Worm (Caenorhabditis elegans) whole organism, early embryonic: ENCODE data around the gene fln-1.

ENCODE experiments used
- B0310.2 ChIP-seq: sonication (generic microtip); optimal IDR thresholded peaks from 2 replicates; lab custom pipeline; 2016; ENCODE audit warnings: mild to moderate bottlenecking, missing genetic modification characterization, missing compliant biosample characterization
- F13C5.2 ChIP-seq: sonication (generic microtip); optimal IDR thresholded peaks from 2 replicates; lab custom pipeline; 2017; ENCODE audit warnings: mild to moderate bottlenecking, missing genetic modification characterization, inconsistent platforms, missing compliant biosample characterization
- aly-1 ChIP-seq: sonication (generic microtip); optimal IDR thresholded peaks from 2 replicates; lab custom pipeline; 2016; ENCODE audit warnings: missing genetic modification characterization, missing compliant biosample characterization
- ama-1 ChIP-seq: fragments of 150-350 bp; optimal IDR thresholded peaks from 2 replicates; lab custom pipeline; 2014
- ceh-13 ChIP-seq: fragments of 200-800 bp; sonication (Bioruptor generic); optimal IDR thresholded peaks from 2 replicates; lab custom pipeline; 2018; ENCODE audit warnings: mild to moderate bottlenecking, missing genetic modification characterization, missing compliant biosample characterization
- ceh-36 ChIP-seq: sonication (generic microtip); optimal IDR thresholded peaks from 2 replicates; lab custom pipeline; 2016; ENCODE audit warnings: missing genetic modification characterization, inconsistent platforms, missing compliant biosample characterization
- ets-7 ChIP-seq: sonication (generic microtip); optimal IDR thresholded peaks from 2 replicates; lab custom pipeline; 2016; ENCODE audit warnings: missing genotype, missing genetic modification characterization, missing compliant biosample characterization
- flt-1 ChIP-seq: fragments of 200-800 bp; sonication (Bioruptor generic); IDR thresholded peaks from 2 replicates; pipeline ENCODE4 v1.3.6; 2022; ENCODE audit warnings: missing genetic modification characterization, missing compliant biosample characterization
- hmbx-1 ChIP-seq: sonication (generic microtip); optimal IDR thresholded peaks from 2 replicates; lab custom pipeline; 2016; ENCODE audit warnings: mild to moderate bottlenecking, missing genetic modification characterization, missing compliant biosample characterization
- hmg-4 ChIP-seq: fragments of 200-800 bp; sonication (Bioruptor generic); optimal IDR thresholded peaks from 2 replicates; lab custom pipeline; 2018; ENCODE audit warnings: mild to moderate bottlenecking, missing genetic modification characterization, missing compliant biosample characterization
- hnd-1 ChIP-seq: sonication (generic microtip); optimal IDR thresholded peaks from 2 replicates; lab custom pipeline; 2016; ENCODE audit warnings: missing genetic modification characterization, missing compliant biosample characterization
- pes-1 ChIP-seq: fragments of 200-800 bp; sonication (Bioruptor generic); IDR thresholded peaks from 2 replicates; pipeline ENCODE4 v1.3.6; 2022; ENCODE audit warnings: missing genetic modification reagents, missing genetic modification characterization, missing compliant biosample characterization
- scrt-1 ChIP-seq: fragments of 200-800 bp; sonication (Bioruptor generic); IDR thresholded peaks from 2 replicates; pipeline ENCODE4 v1.3.6; 2022; ENCODE audit warnings: missing genetic modification characterization, missing compliant biosample characterization
- sea-1 ChIP-seq: fragments of 200-800 bp; sonication (Bioruptor generic); conservative IDR thresholded peaks from 2 replicates; pipeline ENCODE4 v1.3.6; 2022; ENCODE audit warnings: missing genetic modification characterization, missing compliant biosample characterization
- tbx-11 ChIP-seq: fragments of 200-800 bp; sonication (Bioruptor generic); IDR thresholded peaks from 2 replicates; pipeline ENCODE4 v1.3.6; 2022; ENCODE audit warnings: missing genetic modification characterization, missing compliant biosample characterization
- tbx-37 ChIP-seq: fragments of 200-800 bp; sonication (Bioruptor generic); conservative IDR thresholded peaks from 2 replicates; pipeline ENCODE4 v1.3.6; 2022; ENCODE audit warnings: missing genetic modification reagents, missing genetic modification characterization, missing compliant biosample characterization
- tra-4 ChIP-seq: sonication (generic microtip); optimal IDR thresholded peaks from 2 replicates; lab custom pipeline; 2017; ENCODE audit warnings: missing genetic modification characterization, missing compliant biosample characterization

fln-1 gene

DNA sequence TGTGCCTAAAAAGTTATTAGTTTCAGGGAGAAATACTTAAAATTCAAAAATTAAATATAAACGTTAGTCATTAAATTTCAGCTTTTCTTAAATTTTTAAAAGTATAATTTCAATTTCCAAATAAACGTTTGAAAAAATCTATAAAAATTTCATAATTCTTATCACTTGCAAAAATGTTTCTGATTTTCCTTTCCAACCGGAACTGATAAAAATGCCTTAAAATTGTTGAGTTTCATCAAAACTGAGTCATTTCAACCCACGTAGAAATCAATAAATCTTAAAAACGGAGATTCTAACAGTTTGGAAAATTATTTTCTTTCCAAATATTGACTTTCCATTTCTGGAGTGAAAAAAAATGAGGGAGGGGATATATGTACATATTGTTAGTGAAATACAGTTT, 33.1 kb upstream of the fln-1 start:
- no peak for TF ChIP-seq aly-1
- no peak for TF ChIP-seq ceh-13 (GFP tag; lab: Kevin White, UChicago)
- no peak for TF ChIP-seq pes-1 (GFP tag; lab: Robert Waterston, UW)
- TF ChIP-seq tbx-11 (GFP tag; lab: Robert Waterston, UW): no peak
- TF ChIP-seq tbx-37 (GFP tag; lab: Robert Waterston, UW): no peak
- TF ChIP-seq B0310.2: no peak
- TF ChIP-seq F13C5.2 (tag; lab: Kevin White, UChicago): no peak
- no peak for TF ChIP-seq ama-1 (lab: Kevin White, UChicago)
- no peak for TF ChIP-seq tra-4 (tag; lab: Kevin White, UChicago)
- TF ChIP-seq ets-7 (tag; lab: Kevin White, UChicago): no peak
- no peak for TF ChIP-seq hnd-1 (tag; lab: Kevin White, UChicago)
- no peak for TF ChIP-seq ceh-36 (tag; lab: Kevin White, UChicago)
- no peak for TF ChIP-seq hmg-4 (GFP tag; lab: Kevin White, UChicago)
- TF ChIP-seq flt-1: no peak
- TF ChIP-seq scrt-1: no peak
- no peak for TF ChIP-seq hmbx-1 (tag; lab: Kevin White, UChicago)
- no peak for TF ChIP-seq sea-1

DNA sequence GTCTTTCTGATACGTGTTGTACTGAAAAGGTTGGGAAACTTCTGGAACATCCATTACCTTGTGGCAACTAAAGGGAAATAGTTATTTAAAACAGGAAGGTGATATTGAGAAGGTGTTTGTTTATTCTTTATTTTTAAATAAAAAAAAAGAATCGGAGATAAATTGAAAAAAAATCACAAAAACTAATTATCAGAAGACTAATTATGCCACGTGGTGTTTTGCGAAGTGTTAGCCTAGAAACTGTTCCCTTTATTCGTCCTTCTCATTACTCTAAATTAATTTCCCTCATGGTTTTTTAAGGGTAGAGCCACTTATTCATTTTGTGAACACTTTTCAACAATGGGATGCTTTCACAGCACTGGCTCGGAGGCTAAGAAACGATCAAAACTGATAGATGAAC, 25.6 kb upstream of the fln-1 start, which contains the start of gene gpa-4:
TSS of gene gpa-4 (plus strand) at position 301 of the 400 bp plus-strand sequence.
- TF ChIP-seq hmg-4 (GFP tag; lab: Kevin White, UChicago) (no peak), tbx-37 (GFP tag; lab: Robert Waterston, UW) (no peak), scrt-1 (no peak), ceh-13 (GFP tag; lab: Kevin White, UChicago) (no peak), pes-1 (GFP tag; lab: Robert Waterston, UW) (no peak), ama-1 (lab: Kevin White, UChicago) (no peak), ceh-36 (tag; lab: Kevin White, UChicago) (no peak), B0310.2 (no peak), F13C5.2 (tag; lab: Kevin White, UChicago) (no peak), tbx-11 (GFP tag; lab: Robert Waterston, UW) (no peak), hmbx-1 (tag; lab: Kevin White, UChicago) (no peak), sea-1 (no peak), hnd-1 (tag; lab: Kevin White, UChicago) (no peak), tra-4 (tag; lab: Kevin White, UChicago) (no peak), aly-1 (no peak), ets-7 (tag; lab: Kevin White, UChicago) (no peak), flt-1 (no peak)

DNA sequence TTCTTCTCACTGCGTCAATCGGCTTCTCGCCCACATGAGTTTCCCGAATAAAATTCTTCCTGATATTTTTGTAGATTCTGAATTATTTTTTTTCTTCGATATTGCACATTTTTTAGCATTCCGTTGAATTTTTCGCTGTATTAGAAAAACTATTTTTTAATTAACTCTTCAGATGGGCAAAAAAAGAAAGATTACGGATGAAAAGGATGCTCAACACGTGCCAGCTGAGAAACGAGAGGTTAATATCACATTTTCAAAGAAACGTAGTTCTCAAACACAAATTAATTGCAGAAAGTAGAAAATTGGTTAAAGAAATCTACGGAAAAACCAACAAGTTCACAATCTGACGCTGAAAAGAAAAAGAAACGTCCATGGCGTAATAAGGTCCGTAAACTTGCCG, 20.6 kb upstream of the fln-1 start, which contains the start of gene rrp-8:
TSS of gene rrp-8 (plus strand) at position 173 of the 400 bp plus-strand sequence.
- TF ChIP-seq aly-1: no peak

DNA sequence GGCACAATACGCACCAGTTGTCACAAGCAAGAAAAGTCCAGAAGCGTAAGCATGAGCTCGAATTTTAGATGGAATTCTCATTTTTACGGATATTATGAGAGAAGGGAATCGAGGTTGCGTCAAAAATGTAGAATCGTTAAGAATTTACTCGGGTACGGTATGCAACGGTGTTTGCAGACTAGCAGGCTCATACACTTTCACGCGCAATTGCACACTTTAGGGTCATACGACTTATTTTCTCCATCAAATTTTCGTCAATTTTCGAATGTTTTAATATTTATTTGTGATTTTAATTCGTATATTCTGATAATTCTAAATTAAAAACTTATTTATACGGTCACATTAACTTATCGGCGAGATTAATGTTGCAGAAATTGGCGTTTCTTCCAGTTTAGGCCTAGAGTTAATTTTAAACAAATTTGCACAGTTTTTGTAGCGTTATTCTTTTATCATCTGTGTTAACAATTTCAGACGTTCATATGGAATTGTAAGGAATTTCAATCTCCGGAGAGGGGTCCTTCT, 17.7 kb upstream of the fln-1 start, which contains the start of the genes T07A9.15 and nog-1:
TSS of gene T07A9.15 (minus strand) at position 138 of the 522 bp plus-strand sequence.
TSS of gene nog-1 (plus strand) at position 472 of the 522 bp plus-strand sequence.
- TF ChIP-seq flt-1: no peak
- no peak for TF ChIP-seq scrt-1
- no peak for TF ChIP-seq B0310.2
- no peak for TF ChIP-seq hmbx-1 (tag; lab: Kevin White, UChicago)
- 0 out of 2 replicates have a peak, but pooled peaks have one; percentile 30 for TF ChIP-seq tbx-37 (GFP tag; lab: Robert Waterston, UW)
- TF ChIP-seq ceh-36 (tag; lab: Kevin White, UChicago): no peak
- TF ChIP-seq pes-1 (GFP tag; lab: Robert Waterston, UW): peak; percentile 52; the same call in 1 of the 2 replicates

DNA sequence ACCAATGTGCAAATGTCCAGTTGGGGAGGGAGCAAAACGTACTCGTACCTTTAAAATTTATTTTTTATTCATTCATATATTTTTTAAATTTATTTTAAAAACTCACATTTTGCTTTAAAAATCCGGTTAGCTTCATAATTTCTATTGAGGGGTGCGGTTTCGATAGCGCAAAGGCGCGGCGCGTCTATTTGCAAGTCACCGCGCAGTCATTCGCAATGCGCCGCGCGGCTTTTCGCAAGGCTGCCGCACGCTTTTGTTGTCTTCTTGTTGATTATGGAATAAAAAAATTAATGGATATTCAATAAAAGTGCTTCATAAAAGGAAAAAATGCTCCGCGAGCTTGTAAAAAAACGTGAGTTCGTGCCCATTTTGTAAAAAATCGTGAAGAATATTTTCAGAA, 14.5 kb upstream of the fln-1 start, which contains the start of the genes ears-2 and uncp-18:
TSS of gene ears-2 (minus strand) at position 190 of the 400 bp plus-strand sequence.
TSS of gene uncp-18 (plus strand) at position 282 of the 400 bp plus-strand sequence.
- TF ChIP-seq tra-4 (tag; lab: Kevin White, UChicago) (peak; percentile 92), ets-7 (tag; lab: Kevin White, UChicago) (peak; percentile 85), flt-1 (peak; percentile 88), ceh-13 (GFP tag; lab: Kevin White, UChicago) (peak; percentile 97), tbx-11 (GFP tag; lab: Robert Waterston, UW) (peak; percentile 95), B0310.2 (peak; percentile 92), pes-1 (GFP tag; lab: Robert Waterston, UW) (peak; percentile 97), F13C5.2 (tag; lab: Kevin White, UChicago) (peak; percentile 99), sea-1 (peak; percentile 99), hmbx-1 (tag; lab: Kevin White, UChicago) (peak; percentile 91), hnd-1 (tag; lab: Kevin White, UChicago) (peak; percentile 95), hmg-4 (GFP tag; lab: Kevin White, UChicago) (peak; percentile 99), ama-1 (lab: Kevin White, UChicago) (no peak), ceh-36 (tag; lab: Kevin White, UChicago) (peak; percentile 95), tbx-37 (GFP tag; lab: Robert Waterston, UW) (peak; percentile 97), scrt-1 (peak; percentile 94), aly-1 (peak; percentile 88)

DNA sequence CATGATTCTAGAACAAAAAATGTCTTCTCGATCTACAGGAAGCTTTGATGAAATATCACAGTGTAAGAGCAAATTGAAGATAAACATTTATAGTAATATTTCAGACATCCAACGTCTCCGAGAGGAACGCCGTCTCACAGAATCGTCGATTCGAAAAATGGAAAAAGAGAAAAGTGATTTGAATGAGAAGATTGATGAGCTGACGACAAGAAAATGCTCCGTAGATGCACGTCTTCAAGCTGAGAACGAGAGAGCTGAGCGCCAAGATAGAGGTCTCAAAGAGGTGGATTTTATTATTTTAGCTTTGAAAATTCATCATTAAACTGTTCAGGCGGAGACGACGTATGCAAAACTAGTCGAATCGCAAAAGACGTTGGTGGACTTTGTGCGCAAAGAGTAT, 12.3 kb upstream of the fln-1 start, which contains the start of gene ssna-1:
TSS of gene ssna-1 (plus strand) at position 12 of the 400 bp plus-strand sequence.
- TF ChIP-seq tbx-37 (GFP tag; lab: Robert Waterston, UW): no peak
- TF ChIP-seq ama-1 (lab: Kevin White, UChicago): peak; percentile 75

DNA sequence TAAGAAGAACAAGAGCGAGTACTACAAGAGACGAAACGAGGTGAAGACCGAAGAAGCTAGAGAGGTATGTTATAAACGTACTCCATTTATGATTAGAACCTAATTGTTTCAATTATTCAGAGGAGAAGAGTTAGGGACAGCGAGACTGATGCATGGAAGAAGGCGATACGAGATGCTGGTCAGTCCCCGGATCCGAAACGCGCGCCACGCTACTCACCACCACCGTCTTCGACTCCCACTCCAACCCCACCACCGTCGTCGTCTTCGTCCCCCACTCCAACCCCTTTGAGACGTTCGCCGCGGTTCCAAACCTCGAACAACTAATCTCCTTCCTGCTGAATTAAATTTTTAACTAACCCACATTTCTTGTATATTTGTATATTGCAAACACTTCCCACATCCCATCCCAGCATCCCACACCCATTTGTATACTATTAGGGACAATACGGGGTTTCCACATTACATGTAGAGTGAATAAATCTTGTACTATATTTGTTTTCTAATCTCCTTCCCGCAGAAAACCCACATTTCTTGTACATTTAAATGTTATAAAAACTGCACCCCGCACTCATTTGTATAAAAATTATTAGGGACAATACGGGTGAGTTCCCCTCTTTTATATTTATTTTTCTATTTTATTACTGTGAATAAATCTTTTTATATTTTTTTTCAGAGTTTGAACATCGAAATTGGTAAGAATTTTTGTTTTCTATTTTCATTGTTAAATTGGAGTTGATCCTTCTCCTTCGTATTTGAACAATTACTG, 11.7 kb upstream of the fln-1 start:
- no peak for TF ChIP-seq tbx-37 (GFP tag; lab: Robert Waterston, UW)
- TF ChIP-seq ama-1 (lab: Kevin White, UChicago): no peak
- no peak for TF ChIP-seq F13C5.2 (tag; lab: Kevin White, UChicago)
- TF ChIP-seq aly-1: no peak
- TF ChIP-seq tbx-11 (GFP tag; lab: Robert Waterston, UW): no peak
- TF ChIP-seq scrt-1: no peak
- TF ChIP-seq B0310.2: no peak
- TF ChIP-seq sea-1: no peak
- no peak for TF ChIP-seq hnd-1 (tag; lab: Kevin White, UChicago)
- TF ChIP-seq hmbx-1 (tag; lab: Kevin White, UChicago): no peak
- TF ChIP-seq pes-1 (GFP tag; lab: Robert Waterston, UW): no peak
- TF ChIP-seq flt-1: no peak
- no peak for TF ChIP-seq ceh-13 (GFP tag; lab: Kevin White, UChicago)
- TF ChIP-seq hmg-4 (GFP tag; lab: Kevin White, UChicago): no peak
